Fruit fly (Drosophila melanogaster): ENCODE results near the gene CG33181.

DNA sequence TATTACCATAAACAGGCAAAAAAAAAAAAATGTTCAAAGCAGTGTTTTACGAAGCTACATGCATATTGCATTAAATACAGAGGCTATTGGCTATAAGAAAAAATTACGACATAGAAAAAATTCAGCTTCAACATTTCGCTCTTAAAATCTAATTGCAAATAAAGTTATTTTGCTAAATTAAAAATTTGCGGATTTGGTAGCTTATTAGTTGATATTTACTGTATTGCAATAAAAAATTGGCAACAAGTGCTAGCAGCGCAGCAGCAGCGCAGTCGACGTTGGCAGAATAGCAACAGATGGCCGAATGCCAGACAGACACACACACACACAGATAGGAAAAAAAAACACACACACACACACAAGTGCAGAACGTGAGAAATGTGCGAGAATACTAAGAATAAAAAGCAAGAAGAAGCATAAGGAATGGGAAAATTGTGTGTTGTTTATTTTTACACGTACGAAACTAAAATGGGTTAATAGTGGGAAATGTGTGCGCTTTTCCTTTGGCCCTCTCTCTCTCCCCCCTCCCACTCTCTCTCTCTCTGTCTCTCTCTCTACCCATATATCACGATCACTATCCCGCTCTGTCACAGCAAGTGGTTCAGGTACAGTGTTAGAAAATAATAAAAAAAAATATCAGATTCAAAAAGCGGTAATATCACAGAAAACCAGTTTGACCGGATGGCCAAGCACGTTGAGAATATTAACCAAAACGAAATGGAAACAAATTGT is 44.6 kb downstream of the CG33181 start:
- TF ChIP-seq Eip78C (GFP tag) (peak; percentile 74), Gug (GFP tag; IDR thresholded peaks at IDR 0.05) (peak; percentile 78)

All from whole organism, prepupa.